Worm (Caenorhabditis elegans) whole organism, mixed stage, embryonic: ENCODE data around the gene clec-62.

ENCODE experiments used
- M03D4.4 ChIP-seq: sonication (generic microtip); optimal IDR thresholded peaks from 2 replicates; lab custom pipeline; 2017; ENCODE audit warnings: mild to moderate bottlenecking, missing genetic modification characterization, missing compliant biosample characterization
- ceh-39 ChIP-seq: fragments of 150-350 bp; optimal IDR thresholded peaks from 2 replicates; lab custom pipeline; 2014; ENCODE audit warnings: missing biosample characterization, missing genetic modification characterization
- ceh-83 ChIP-seq: fragments of 200-800 bp; sonication (Bioruptor generic); optimal IDR thresholded peaks from 2 replicates; lab custom pipeline; 2018; ENCODE audit warnings: mild to moderate bottlenecking, missing genetic modification characterization, missing compliant biosample characterization
- ces-1 ChIP-seq: fragments of 150-350 bp; optimal IDR thresholded peaks from 2 replicates; lab custom pipeline; 2014; ENCODE audit warnings: missing biosample characterization, missing genetic modification reagents, missing genetic modification characterization
- lin-13 ChIP-seq: fragments of 150-350 bp; optimal IDR thresholded peaks from 2 replicates; lab custom pipeline; 2014; ENCODE audit warnings: missing biosample characterization, missing genetic modification characterization
- lsy-2 ChIP-seq: fragments of 150-350 bp; optimal IDR thresholded peaks from 2 replicates; lab custom pipeline; 2014; ENCODE audit warnings: missing biosample characterization, missing genetic modification characterization
- mep-1 ChIP-seq: fragments of 150-350 bp; optimal IDR thresholded peaks from 2 replicates; lab custom pipeline; 2017; ENCODE audit warnings: missing biosample characterization, missing genetic modification reagents, missing genetic modification characterization, inconsistent platforms
- nhr-28 ChIP-seq: fragments of 150-350 bp; optimal IDR thresholded peaks from 2 replicates; lab custom pipeline; 2014; ENCODE audit warnings: missing biosample characterization, missing genetic modification characterization
- nhr-76 ChIP-seq: sonication (generic microtip); optimal IDR thresholded peaks from 2 replicates; lab custom pipeline; 2017; ENCODE audit warnings: missing biosample characterization, missing genetic modification characterization
- pha-4 ChIP-seq: fragments of 150-350 bp; optimal IDR thresholded peaks from 2 replicates; lab custom pipeline; 2018; ENCODE audit warnings: missing biosample characterization, missing genetic modification reagents, missing genetic modification characterization
- sem-2 ChIP-seq: fragments of 200-800 bp; sonication (Bioruptor generic); optimal IDR thresholded peaks from 2 replicates; lab custom pipeline; 2018; ENCODE audit warnings: mild to moderate bottlenecking, missing genetic modification characterization, missing compliant biosample characterization
- unc-39 ChIP-seq: fragments of 150-350 bp; optimal IDR thresholded peaks from 2 replicates; lab custom pipeline; 2014; ENCODE audit warnings: missing biosample characterization, missing genetic modification characterization
- unc-62 ChIP-seq: fragments of 150-350 bp; optimal IDR thresholded peaks from 2 replicates; lab custom pipeline; 2014; ENCODE audit warnings: missing biosample characterization, missing genetic modification reagents, missing genetic modification characterization
- ztf-11 ChIP-seq: fragments of 150-350 bp; optimal IDR thresholded peaks from 2 replicates; lab custom pipeline; 2014; ENCODE audit warnings: missing biosample characterization, missing genetic modification characterization

DNA sequence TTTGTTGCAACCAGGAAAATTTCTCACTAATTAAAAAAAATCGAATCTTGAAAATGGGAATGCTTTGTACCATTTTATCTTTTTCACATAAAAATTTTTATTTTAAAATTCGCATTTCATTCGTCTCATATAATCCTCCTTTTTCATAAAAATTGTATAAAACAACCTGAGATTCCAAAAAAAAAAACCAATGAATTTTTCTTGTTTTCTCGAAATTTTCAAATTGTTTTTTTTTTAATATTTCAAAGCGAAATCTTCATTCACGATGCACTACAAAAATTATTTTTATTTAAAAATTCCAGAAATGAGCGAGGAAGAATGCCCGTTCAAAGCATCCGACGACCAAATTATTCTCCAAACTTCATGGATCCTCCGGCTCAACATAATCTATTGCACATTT is 10.0 kb downstream of the clec-62 start, which contains the start of gene sra-14:
- no peak for TF ChIP-seq unc-39 (tag; lab: Kevin White, UChicago)
- no peak for TF ChIP-seq lsy-2 (tag; lab: Kevin White, UChicago)
- TF ChIP-seq ztf-11 (tag; lab: Kevin White, UChicago): no peak
- TF ChIP-seq lin-13: no peak
- TF ChIP-seq ces-1: no peak
- TF ChIP-seq pha-4: no peak
- TF ChIP-seq nhr-28: no peak
- TF ChIP-seq sem-2 (GFP tag; lab: Kevin White, UChicago): no peak
- no peak for TF ChIP-seq unc-62 (GFP tag; lab: Kevin White, UChicago)
- no peak for TF ChIP-seq ceh-83
- TF ChIP-seq mep-1 (tag; lab: Kevin White, UChicago): no peak
- TF ChIP-seq M03D4.4 (tag; lab: Kevin White, UChicago): no peak
- TF ChIP-seq ceh-39: no peak
- no peak for TF ChIP-seq nhr-76
